Worm (Caenorhabditis elegans) whole organism, L2 larva: ENCODE results near the gene ugt-10.

Source experiments
- C34F6.9 ChIP-seq: fragments of 150-350 bp; optimal IDR thresholded peaks from 2 replicates; lab custom pipeline; 2014; ENCODE audit warnings: missing biosample characterization, missing genetic modification characterization
- R02D3.7 ChIP-seq: fragments of 150-350 bp; optimal IDR thresholded peaks from 2 replicates; lab custom pipeline; 2014; ENCODE audit warnings: missing biosample characterization, missing genetic modification characterization
- Y55F3AM.14 ChIP-seq: fragments of 200-800 bp; sonication (Bioruptor generic); optimal IDR thresholded peaks from 2 replicates; lab custom pipeline; 2018; ENCODE audit warnings: mild to moderate bottlenecking, missing genetic modification characterization, missing compliant biosample characterization
- ZK546.5 ChIP-seq: sonication (generic microtip); optimal IDR thresholded peaks from 2 replicates; lab custom pipeline; 2017; ENCODE audit warnings: missing biosample characterization, missing genetic modification characterization
- alr-1 ChIP-seq: fragments of 150-350 bp; optimal IDR thresholded peaks from 2 replicates; lab custom pipeline; 2014; ENCODE audit warnings: missing biosample characterization, missing genetic modification characterization
- aly-2 ChIP-seq: fragments of 150-350 bp; optimal IDR thresholded peaks from 2 replicates; lab custom pipeline; 2014; ENCODE audit warnings: missing biosample characterization, missing genetic modification characterization
- ama-1 ChIP-seq: fragments of 150-350 bp; optimal IDR thresholded peaks from 2 replicates; lab custom pipeline; 2018; ENCODE audit warnings: inconsistent platforms
- blmp-1 ChIP-seq: sonication (generic microtip); optimal IDR thresholded peaks from 2 replicates; lab custom pipeline; 2017; ENCODE audit warnings: missing genetic modification characterization, mild to moderate bottlenecking, missing compliant biosample characterization, antibody characterized with exemption, moderate library complexity; ENCODE audit not compliant: insufficient read depth
- ceh-16 ChIP-seq: fragments of 150-350 bp; optimal IDR thresholded peaks from 2 replicates; lab custom pipeline; 2014; ENCODE audit warnings: missing biosample characterization, missing genetic modification characterization
- ceh-82 ChIP-seq: fragments of 150-350 bp; optimal IDR thresholded peaks from 2 replicates; lab custom pipeline; 2014; ENCODE audit warnings: missing biosample characterization, missing genetic modification characterization
- crh-2 ChIP-seq: sonication (generic microtip); optimal IDR thresholded peaks from 2 replicates; lab custom pipeline; 2017; ENCODE audit warnings: missing biosample characterization, missing genetic modification characterization
- dmd-4 ChIP-seq: sonication (generic microtip); optimal IDR thresholded peaks from 2 replicates; lab custom pipeline; 2017; ENCODE audit warnings: missing biosample characterization, missing genetic modification characterization
- egl-27 ChIP-seq: sonication (generic microtip); optimal IDR thresholded peaks from 3 replicates; lab custom pipeline; 2017; ENCODE audit warnings: missing biosample characterization, missing genetic modification reagents, missing genetic modification characterization
- elt-1 ChIP-seq: fragments of 150-350 bp; optimal IDR thresholded peaks from 2 replicates; lab custom pipeline; 2014; ENCODE audit warnings: missing biosample characterization, missing genetic modification characterization
- elt-3 ChIP-seq: sonication (generic microtip); optimal IDR thresholded peaks from 2 replicates; lab custom pipeline; 2017; ENCODE audit warnings: missing biosample characterization, missing genetic modification characterization
- fos-1 ChIP-seq: fragments of 150-350 bp; optimal IDR thresholded peaks from 2 replicates; lab custom pipeline; 2014; ENCODE audit warnings: missing biosample characterization, missing genetic modification characterization
- gmeb-1 ChIP-seq: fragments of 150-350 bp; optimal IDR thresholded peaks from 2 replicates; lab custom pipeline; 2014; ENCODE audit warnings: missing biosample characterization, missing genetic modification characterization
- lin-13 ChIP-seq: fragments of 150-350 bp; optimal IDR thresholded peaks from 2 replicates; lab custom pipeline; 2014; ENCODE audit warnings: missing biosample characterization, missing genetic modification reagents, missing genetic modification characterization
- lin-39 ChIP-seq: fragments of 150-350 bp; optimal IDR thresholded peaks from 2 replicates; lab custom pipeline; 2014; ENCODE audit warnings: missing biosample characterization, missing genetic modification reagents, missing genetic modification characterization
- mbf-1 ChIP-seq: sonication (generic microtip); optimal IDR thresholded peaks from 2 replicates; lab custom pipeline; 2017; ENCODE audit warnings: missing biosample characterization, missing genetic modification characterization
- mdl-1 ChIP-seq, 2 experiments: fragments of 150-350 bp in 1 of 2; sonication (generic microtip) in 1 of 2; optimal IDR thresholded peaks; 2 replicates each; lab custom pipeline; 2017; ENCODE audit warnings: missing biosample characterization in 2 of 2, missing genetic modification characterization in 2 of 2
- nhr-10 ChIP-seq: sonication (generic microtip); optimal IDR thresholded peaks from 2 replicates; lab custom pipeline; 2017; ENCODE audit warnings: missing biosample characterization, missing genetic modification characterization
- nhr-12 ChIP-seq: fragments of 150-350 bp; optimal IDR thresholded peaks from 2 replicates; lab custom pipeline; 2014; ENCODE audit warnings: missing biosample characterization, missing genetic modification characterization
- nhr-129 ChIP-seq: fragments of 150-350 bp; optimal IDR thresholded peaks from 2 replicates; lab custom pipeline; 2014; ENCODE audit warnings: missing biosample characterization, missing genetic modification characterization
- nhr-23 ChIP-seq: fragments of 150-350 bp; optimal IDR thresholded peaks from 2 replicates; lab custom pipeline; 2014; ENCODE audit warnings: missing biosample characterization, missing genetic modification reagents, missing genetic modification characterization
- nhr-77 ChIP-seq: fragments of 150-350 bp; optimal IDR thresholded peaks from 2 replicates; lab custom pipeline; 2014; ENCODE audit warnings: missing biosample characterization, missing genetic modification characterization
- sem-4 ChIP-seq: fragments of 150-350 bp; optimal IDR thresholded peaks from 2 replicates; lab custom pipeline; 2014; ENCODE audit warnings: missing biosample characterization, missing genetic modification reagents, missing genetic modification characterization
- skn-1 ChIP-seq: sonication (generic microtip); optimal IDR thresholded peaks from 2 replicates; lab custom pipeline; 2017; ENCODE audit warnings: missing biosample characterization, missing genetic modification characterization
- sma-3 ChIP-seq: sonication (generic microtip); optimal IDR thresholded peaks from 2 replicates; lab custom pipeline; 2016; ENCODE audit warnings: missing genetic modification reagents, missing genetic modification characterization, missing compliant biosample characterization
- sma-9 ChIP-seq, 2 experiments: fragments of 150-350 bp in 1 of 2; sonication (generic microtip) in 1 of 2; optimal IDR thresholded peaks; 2 replicates each; lab custom pipeline; 2014 to 2016; ENCODE audit warnings: missing genetic modification characterization in 2 of 2, mild to moderate bottlenecking in 1 of 2, missing biosample characterization in 1 of 2, missing compliant biosample characterization in 1 of 2, missing genetic modification reagents in 1 of 2, moderate library complexity in 1 of 2
- snpc-4 ChIP-seq: fragments of 150-350 bp; optimal IDR thresholded peaks from 2 replicates; lab custom pipeline; 2014; ENCODE audit warnings: missing biosample characterization, missing genetic modification characterization
- unc-39 ChIP-seq: fragments of 150-350 bp; optimal IDR thresholded peaks from 2 replicates; lab custom pipeline; 2014; ENCODE audit warnings: missing biosample characterization, missing genetic modification characterization
- unc-55 ChIP-seq: fragments of 150-350 bp; sonication (generic microtip); optimal IDR thresholded peaks from 3 replicates; lab custom pipeline; 2014; ENCODE audit warnings: missing biosample characterization, missing genetic modification reagents, missing genetic modification characterization
- unc-62 ChIP-seq: fragments of 150-350 bp; optimal IDR thresholded peaks from 2 replicates; lab custom pipeline; 2014; ENCODE audit warnings: missing biosample characterization, missing genetic modification reagents, missing genetic modification characterization
- zag-1 ChIP-seq: fragments of 150-350 bp; optimal IDR thresholded peaks from 2 replicates; lab custom pipeline; 2014; ENCODE audit warnings: missing biosample characterization, missing genetic modification characterization
- ztf-1 ChIP-seq: fragments of 200-800 bp; sonication (Bioruptor generic); conservative IDR thresholded peaks from 2 replicates; pipeline ENCODE4 v1.3.6; 2022; ENCODE audit warnings: missing genetic modification characterization, missing compliant biosample characterization
- ztf-11 ChIP-seq: sonication (generic microtip); optimal IDR thresholded peaks from 2 replicates; lab custom pipeline; 2017; ENCODE audit warnings: missing biosample characterization, missing genetic modification characterization
- ztf-4 ChIP-seq: fragments of 150-350 bp; optimal IDR thresholded peaks from 2 replicates; lab custom pipeline; 2014; ENCODE audit warnings: missing biosample characterization, missing genetic modification characterization

ugt-10 gene

ce11 chrV:4891305-4891704 is 8.6 kb downstream of the ugt-10 start:
- TF ChIP-seq skn-1 (tag; lab: Kevin White, UChicago) (no peak), mdl-1 (tag; optimal IDR thresholded peaks at IDR 0.05; lab: Kevin White, UChicago) (no peak), sma-9 (GFP tag; optimal IDR thresholded peaks at IDR 0.05; lab: Kevin White, UChicago) (no peak), sma-9 (tag; optimal IDR thresholded peaks at IDR 0.05; lab: Kevin White, UChicago) (no peak), ztf-1 (GFP tag; lab: Robert Waterston, UW) (no peak), sma-3 (GFP tag; lab: Kevin White, UChicago) (no peak), zag-1 (tag; lab: Kevin White, UChicago) (no peak), elt-3 (no peak), R02D3.7 (tag; lab: Kevin White, UChicago) (no peak), nhr-77 (tag; lab: Kevin White, UChicago) (no peak), nhr-23 (tag; lab: Kevin White, UChicago) (no peak), ceh-16 (no peak), lin-39 (tag; lab: Kevin White, UChicago) (no peak), Y55F3AM.14 (GFP tag; lab: Kevin White, UChicago) (no peak), nhr-129 (tag; lab: Kevin White, UChicago) (no peak), dmd-4 (tag; lab: Kevin White, UChicago) (no peak), aly-2 (no peak)

ce11 chrV:4890781-4891180 is 9.1 kb downstream of the ugt-10 start:
- no peak for TF ChIP-seq unc-39 (tag; lab: Kevin White, UChicago)
- TF ChIP-seq sem-4: no peak
- no peak for TF ChIP-seq dmd-4 (tag; lab: Kevin White, UChicago)
- TF ChIP-seq nhr-77 (tag; lab: Kevin White, UChicago): no peak
- no peak for TF ChIP-seq R02D3.7 (tag; lab: Kevin White, UChicago)
- TF ChIP-seq nhr-129 (tag; lab: Kevin White, UChicago): no peak
- TF ChIP-seq unc-62 (GFP tag; lab: Kevin White, UChicago): no peak
- no peak for TF ChIP-seq ztf-4
- TF ChIP-seq C34F6.9 (tag; lab: Kevin White, UChicago): no peak
- TF ChIP-seq unc-55 (GFP tag; lab: Kevin White, UChicago): no peak
- no peak for TF ChIP-seq fos-1 (tag; lab: Kevin White, UChicago)
- TF ChIP-seq ceh-82 (tag; lab: Kevin White, UChicago): no peak
- TF ChIP-seq nhr-23 (tag; lab: Kevin White, UChicago): no peak
- no peak for TF ChIP-seq ama-1 (lab: Kevin White, UChicago)
- no peak for TF ChIP-seq crh-2 (tag; lab: Kevin White, UChicago)
- no peak for TF ChIP-seq sma-9 (GFP tag; optimal IDR thresholded peaks at IDR 0.05; lab: Kevin White, UChicago)
- TF ChIP-seq sma-9 (tag; optimal IDR thresholded peaks at IDR 0.05; lab: Kevin White, UChicago): no peak
- TF ChIP-seq nhr-10: no peak
- no peak for TF ChIP-seq elt-3
- TF ChIP-seq, all 48 proteins: peak for 0

- no peak for TF ChIP-seq snpc-4
- no peak for TF ChIP-seq elt-3
- TF ChIP-seq elt-1 (tag; lab: Kevin White, UChicago): no peak
- no peak for TF ChIP-seq nhr-129 (tag; lab: Kevin White, UChicago)
- no peak for TF ChIP-seq zag-1 (tag; lab: Kevin White, UChicago)
- TF ChIP-seq egl-27 (tag; lab: Kevin White, UChicago): no peak
- no peak for TF ChIP-seq fos-1 (tag; lab: Kevin White, UChicago)
- TF ChIP-seq ZK546.5 (tag; lab: Kevin White, UChicago): no peak
- TF ChIP-seq nhr-12 (tag; lab: Kevin White, UChicago): no peak
- TF ChIP-seq nhr-77 (tag; lab: Kevin White, UChicago): no peak
- TF ChIP-seq skn-1 (tag; lab: Kevin White, UChicago): no peak
- no peak for TF ChIP-seq gmeb-1 (tag; lab: Kevin White, UChicago)
- no peak for TF ChIP-seq alr-1 (tag; lab: Kevin White, UChicago)
- no peak for TF ChIP-seq sma-3 (GFP tag; lab: Kevin White, UChicago)
- no peak for TF ChIP-seq lin-13 (GFP tag; lab: Kevin White, UChicago)
- no peak for TF ChIP-seq ztf-11
- TF ChIP-seq blmp-1 (tag; lab: Kevin White, UChicago): no peak
- no peak for TF ChIP-seq mbf-1 (tag; lab: Kevin White, UChicago)
- TF ChIP-seq nhr-10: no peak
- no peak for TF ChIP-seq aly-2
These were observed 9.9 kb downstream of the ugt-10 start, which contains the start of gene T19H12.2 for ce11 chrV:4889976-4890479. Gene T19H12.2 (plus strand): TSS chrV:4890429.
